Fruit fly (Drosophila melanogaster) whole organism, pupa: ENCODE measurements around the gene cnir.

Experiments used
- CG10348 ChIP-seq: fragments of 200-800 bp; sonication (Bioruptor generic); IDR thresholded peaks from 2 replicates; pipeline ENCODE4 v1.3.6; 2022; ENCODE audit warnings: missing biosample characterization, missing genetic modification characterization
- CG12605 ChIP-seq: fragments of 200-800 bp; sonication (Bioruptor generic); IDR thresholded peaks from 2 replicates; pipeline ENCODE4 v1.3.6; 2022; ENCODE audit warnings: missing biosample characterization, missing genetic modification characterization
- CG13204 ChIP-seq: fragments of 200-800 bp; sonication (Bioruptor generic); optimal IDR thresholded peaks from 2 replicates; lab custom pipeline; 2018; ENCODE audit warnings: missing biosample characterization, mild to moderate bottlenecking, missing genetic modification characterization, moderate library complexity
- CG14655 ChIP-seq: fragments of 200-800 bp; sonication (Bioruptor generic); optimal IDR thresholded peaks from 3 replicates; lab custom pipeline; 2017; ENCODE audit warnings: mild to moderate bottlenecking, missing biosample characterization, missing genetic modification reagents, missing genetic modification characterization
- CG15710 ChIP-seq: fragments of 200-800 bp; sonication (Bioruptor generic); optimal IDR thresholded peaks from 2 replicates; lab custom pipeline; 2018; ENCODE audit warnings: missing biosample characterization, mild to moderate bottlenecking, missing genetic modification characterization, moderate library complexity
- CG17806 ChIP-seq: fragments of 200-800 bp; sonication (Bioruptor generic); optimal IDR thresholded peaks from 2 replicates; lab custom pipeline; 2018; ENCODE audit warnings: missing biosample characterization, mild to moderate bottlenecking, missing genetic modification characterization, moderate library complexity
- CG32121 ChIP-seq: fragments of 200-800 bp; sonication (Bioruptor generic); IDR thresholded peaks from 2 replicates; pipeline ENCODE4 v1.3.6; 2022; ENCODE audit warnings: missing biosample characterization, missing genetic modification characterization
- CG34367 ChIP-seq: fragments of 200-800 bp; sonication (Bioruptor generic); optimal IDR thresholded peaks from 2 replicates; lab custom pipeline; 2018; ENCODE audit warnings: missing biosample characterization, mild to moderate bottlenecking, missing genetic modification characterization
- CG4496 ChIP-seq: fragments of 200-800 bp; sonication (Bioruptor generic); IDR thresholded peaks from 3 replicates; pipeline ENCODE4 v1.3.6; 2022; ENCODE audit warnings: missing biosample characterization, missing genetic modification characterization
- CG8159 ChIP-seq: fragments of 200-800 bp; sonication (Bioruptor generic); optimal IDR thresholded peaks from 3 replicates; lab custom pipeline; 2018; ENCODE audit warnings: missing biosample characterization, mild to moderate bottlenecking, missing genetic modification characterization, moderate library complexity
- CG8301 ChIP-seq: fragments of 200-800 bp; sonication (Bioruptor generic); optimal IDR thresholded peaks from 2 replicates; lab custom pipeline; 2018; ENCODE audit warnings: missing biosample characterization, mild to moderate bottlenecking, missing genetic modification characterization
- CG9948 ChIP-seq: fragments of 200-800 bp; sonication (Bioruptor generic); optimal IDR thresholded peaks from 2 replicates; lab custom pipeline; 2018; ENCODE audit warnings: missing biosample characterization, mild to moderate bottlenecking, missing genetic modification characterization, moderate library complexity
- D1 ChIP-seq: fragments of 200-800 bp; sonication (Bioruptor generic); optimal IDR thresholded peaks from 2 replicates; lab custom pipeline; 2018; ENCODE audit warnings: missing biosample characterization, mild to moderate bottlenecking, missing genetic modification characterization, moderate library complexity
- EcR ChIP-seq: fragments of 200-800 bp; sonication (Bioruptor generic); optimal IDR thresholded peaks from 3 replicates; lab custom pipeline; 2019; ENCODE audit warnings: missing biosample characterization, missing genetic modification characterization, mild to moderate bottlenecking, moderate library complexity, missing genetic modification reagents
- Ets98B ChIP-seq: fragments of 200-800 bp; sonication (Bioruptor generic); IDR thresholded peaks from 2 replicates; pipeline ENCODE4 v1.3.6; 2022; ENCODE audit warnings: missing biosample characterization, missing genetic modification characterization
- Pif1A ChIP-seq: fragments of 200-800 bp; sonication (Bioruptor generic); optimal IDR thresholded peaks from 3 replicates; lab custom pipeline; 2016; ENCODE audit warnings: missing biosample characterization, missing genetic modification characterization
- Pif1B ChIP-seq: fragments of 200-800 bp; sonication (Bioruptor generic); optimal IDR thresholded peaks from 3 replicates; lab custom pipeline; 2016; ENCODE audit warnings: missing biosample characterization, missing genetic modification characterization
- Snoo ChIP-seq: fragments of 200-800 bp; sonication (Bioruptor generic); optimal IDR thresholded peaks from 3 replicates; lab custom pipeline; 2017; ENCODE audit warnings: missing biosample characterization, mild to moderate bottlenecking, missing genetic modification characterization, inconsistent platforms
- fd96Ca ChIP-seq: fragments of 200-800 bp; sonication (Bioruptor generic); IDR thresholded peaks from 3 replicates; pipeline ENCODE4 v1.3.6; 2022; ENCODE audit warnings: missing biosample characterization, missing genetic modification characterization
- gl ChIP-seq: fragments of 200-800 bp; sonication (Bioruptor generic); optimal IDR thresholded peaks from 2 replicates; lab custom pipeline; 2018; ENCODE audit warnings: missing biosample characterization, mild to moderate bottlenecking, missing genetic modification characterization
- rn ChIP-seq: fragments of 200-800 bp; sonication (Bioruptor generic); IDR thresholded peaks from 2 replicates; pipeline ENCODE4 v1.3.6; 2022; ENCODE audit warnings: missing biosample characterization, missing genetic modification characterization

Gene cnir

dm6 chr2L:3001953-3002352, 37.7 kb downstream of the cnir start:
- TF ChIP-seq gl: no peak
- TF ChIP-seq CG13204: no peak
- no peak for TF ChIP-seq Snoo (tag; lab: Kevin White, UChicago)
- peak; percentile 3 for TF ChIP-seq CG9948 (tag; lab: Kevin White, UChicago)
- no peak for TF ChIP-seq fd96Ca
- no peak for TF ChIP-seq CG34367 (tag; lab: Kevin White, UChicago)
- peak; percentile 17; the same call in 1 of the 2 replicates for TF ChIP-seq CG32121
- peak; percentile 53; the same call in 1 of the 2 replicates for TF ChIP-seq Ets98B (GFP tag; lab: Robert Waterston, UW)
- TF ChIP-seq CG8301 (tag; lab: Kevin White, UChicago): peak; percentile 69
- TF ChIP-seq Pif1A (GFP tag; lab: Kevin White, UChicago): no peak
- no peak for TF ChIP-seq EcR
- TF ChIP-seq CG12605 (GFP tag; lab: Robert Waterston, UW): peak; percentile 39; the same call in 1 of the 2 replicates
- no peak for TF ChIP-seq CG15710
- no peak for TF ChIP-seq D1 (tag; lab: Kevin White, UChicago)
- TF ChIP-seq CG8159 (tag; lab: Kevin White, UChicago): no peak
- no peak for TF ChIP-seq rn
- TF ChIP-seq Pif1B: no peak
- no peak for TF ChIP-seq CG17806 (tag; lab: Kevin White, UChicago)
- no peak for TF ChIP-seq CG14655
- no peak for TF ChIP-seq CG10348 (GFP tag; lab: Robert Waterston, UW)
- 0 out of 3 replicates have a peak, but pooled peaks have one; percentile 47 for TF ChIP-seq CG4496

dm6 chr2L:3000517-3000934, 39.1 kb downstream of the cnir start:
- no peak for TF ChIP-seq rn
- no peak for TF ChIP-seq fd96Ca
- no peak for TF ChIP-seq CG34367 (tag; lab: Kevin White, UChicago)
- peak; percentile 50 for TF ChIP-seq CG13204
- peak; percentile 51; the same call in 1 of the 2 replicates for TF ChIP-seq CG12605 (GFP tag; lab: Robert Waterston, UW)
- no peak for TF ChIP-seq CG10348 (GFP tag; lab: Robert Waterston, UW)

- TF ChIP-seq CG4496 (0 out of 3 replicates have a peak, but pooled peaks have one; percentile 30), CG12605 (GFP tag; lab: Robert Waterston, UW) (no peak), CG9948 (tag; lab: Kevin White, UChicago) (no peak)
These were observed 40.0 kb downstream of the cnir start for dm6 chr2L:2999609-3000008.

- TF ChIP-seq EcR: peak; percentile 3
- TF ChIP-seq Pif1B: no peak
- TF ChIP-seq CG12605 (GFP tag; lab: Robert Waterston, UW): 0 out of 2 replicates have a peak, but pooled peaks have one; percentile 11
- TF ChIP-seq Pif1A (GFP tag; lab: Kevin White, UChicago): no peak
These were observed 40.5 kb downstream of the cnir start, which contains the start of gene Ccdc85 for dm6 chr2L:2999113-2999512. Gene Ccdc85 (plus strand): TSS chr2L:2999286.

dm6 chr2L:2993702-2994101, 45.9 kb downstream of the cnir start:
- TF ChIP-seq D1 (tag; lab: Kevin White, UChicago) (no peak), CG32121 (peak; percentile 21; the same call in 1 of the 2 replicates), fd96Ca (0 out of 3 replicates have a peak, but pooled peaks have one; percentile 22), CG4496 (no peak)

- TF ChIP-seq gl (no peak), D1 (tag; lab: Kevin White, UChicago) (no peak), CG13204 (no peak), Pif1B (no peak), CG12605 (GFP tag; lab: Robert Waterston, UW) (no peak), rn (no peak), CG15710 (no peak), fd96Ca (no peak), Snoo (tag; lab: Kevin White, UChicago) (no peak), CG8159 (tag; lab: Kevin White, UChicago) (no peak), CG10348 (GFP tag; lab: Robert Waterston, UW) (no peak), CG17806 (tag; lab: Kevin White, UChicago) (no peak), CG9948 (tag; lab: Kevin White, UChicago) (no peak), CG14655 (no peak)
These were observed 46.4 kb downstream of the cnir start for dm6 chr2L:2993236-2993635.

- TF ChIP-seq gl (no peak), Snoo (tag; lab: Kevin White, UChicago) (no peak), CG8159 (tag; lab: Kevin White, UChicago) (no peak), CG32121 (no peak), D1 (tag; lab: Kevin White, UChicago) (no peak), rn (no peak), CG17806 (tag; lab: Kevin White, UChicago) (no peak), CG9948 (tag; lab: Kevin White, UChicago) (no peak), fd96Ca (no peak), CG14655 (no peak), CG8301 (tag; lab: Kevin White, UChicago) (no peak), Ets98B (GFP tag; lab: Robert Waterston, UW) (no peak), CG15710 (no peak), EcR (no peak), CG4496 (no peak), CG34367 (tag; lab: Kevin White, UChicago) (no peak), Pif1B (no peak), CG10348 (GFP tag; lab: Robert Waterston, UW) (no peak)
These were observed 46.9 kb downstream of the cnir start, which contains the start of the genes okr and CG3558 for dm6 chr2L:2992664-2993174. Gene okr (minus strand): TSS chr2L:2992759. Gene CG3558 (plus strand): TSS chr2L:2992870.
